Fruit fly (Drosophila melanogaster) whole organism, embryonic: ENCODE results near the gene Inx7.

Experiments used
- Abd-B ChIP-seq: fragments of 200-800 bp; sonication (Bioruptor generic); optimal IDR thresholded peaks from 2 replicates; lab custom pipeline; 2018; ENCODE audit warnings: missing biosample characterization, mild to moderate bottlenecking, missing genetic modification characterization, moderate library complexity
- CG10147 ChIP-seq: fragments of 200-800 bp; sonication (Bioruptor generic); optimal IDR thresholded peaks from 2 replicates; lab custom pipeline; 2019; ENCODE audit warnings: missing biosample characterization, mild to moderate bottlenecking, missing genetic modification characterization, moderate library complexity
- CG10979 ChIP-seq: fragments of 200-800 bp; sonication (Bioruptor generic); optimal IDR thresholded peaks from 2 replicates; lab custom pipeline; 2018; ENCODE audit warnings: missing biosample characterization, mild to moderate bottlenecking, missing genetic modification characterization, moderate library complexity
- CG11504 ChIP-seq: fragments of 200-800 bp; sonication (Bioruptor generic); optimal IDR thresholded peaks from 3 replicates; lab custom pipeline; 2019; ENCODE audit warnings: missing biosample characterization, mild to moderate bottlenecking, missing genetic modification characterization, moderate library complexity
- CG12299 ChIP-seq: fragments of 200-800 bp; sonication (Bioruptor generic); optimal IDR thresholded peaks from 2 replicates; lab custom pipeline; 2018; ENCODE audit warnings: missing biosample characterization, mild to moderate bottlenecking, missing genetic modification characterization
- CG15479 ChIP-seq: fragments of 200-800 bp; sonication (Bioruptor generic); optimal IDR thresholded peaks from 3 replicates; lab custom pipeline; 2019; ENCODE audit warnings: missing biosample characterization, mild to moderate bottlenecking, missing genetic modification characterization, moderate library complexity
- CG1603 ChIP-seq: fragments of 200-800 bp; sonication (Bioruptor generic); optimal IDR thresholded peaks from 2 replicates; lab custom pipeline; 2019; ENCODE audit warnings: missing biosample characterization, mild to moderate bottlenecking, missing genetic modification characterization, moderate library complexity
- CG17186 ChIP-seq: fragments of 200-800 bp; sonication (Bioruptor generic); optimal IDR thresholded peaks from 3 replicates; lab custom pipeline; 2017; ENCODE audit warnings: missing biosample characterization, missing genetic modification reagents, missing genetic modification characterization
- CG2199 ChIP-seq: fragments of 200-800 bp; sonication (Bioruptor generic); IDR thresholded peaks from 3 replicates; pipeline ENCODE4 v1.3.6; 2022; ENCODE audit warnings: missing biosample characterization, missing genetic modification characterization
- CG30403 ChIP-seq: fragments of 200-800 bp; sonication (Bioruptor generic); optimal IDR thresholded peaks from 3 replicates; lab custom pipeline; 2016; ENCODE audit warnings: missing biosample characterization, missing genetic modification characterization
- CG31224 ChIP-seq: fragments of 200-800 bp; sonication (Bioruptor generic); IDR thresholded peaks from 2 replicates; pipeline ENCODE4 v1.3.6; 2022; ENCODE audit warnings: missing biosample characterization, missing genetic modification characterization
- CG31388 ChIP-seq: fragments of 200-800 bp; sonication (Bioruptor generic); optimal IDR thresholded peaks from 2 replicates; lab custom pipeline; 2016; ENCODE audit warnings: missing biosample characterization, missing genetic modification characterization
- CG33557 ChIP-seq: fragments of 200-800 bp; sonication (Bioruptor generic); optimal IDR thresholded peaks from 2 replicates; lab custom pipeline; 2019; ENCODE audit warnings: missing biosample characterization, mild to moderate bottlenecking, missing genetic modification characterization, moderate library complexity
- CG34224 ChIP-seq: fragments of 200-800 bp; sonication (Bioruptor generic); IDR thresholded peaks from 3 replicates; pipeline ENCODE4 v1.3.6; 2022; ENCODE audit warnings: missing biosample characterization, missing genetic modification characterization; ENCODE audit not compliant: partially characterized antibody
- CG3838 ChIP-seq: fragments of 200-800 bp; sonication (Bioruptor generic); optimal IDR thresholded peaks from 3 replicates; lab custom pipeline; 2016; ENCODE audit warnings: missing biosample characterization, missing genetic modification characterization
- CG4360 ChIP-seq: fragments of 200-800 bp; sonication (Bioruptor generic); IDR thresholded peaks from 2 replicates; pipeline ENCODE4 v1.3.6; 2022; ENCODE audit warnings: missing biosample characterization, missing genetic modification characterization
- CG7271 ChIP-seq: fragments of 200-800 bp; sonication (Bioruptor generic); optimal IDR thresholded peaks from 2 replicates; lab custom pipeline; 2018; ENCODE audit warnings: missing biosample characterization, mild to moderate bottlenecking, missing genetic modification characterization, moderate library complexity
- CG7357 ChIP-seq: fragments of 200-800 bp; sonication (Bioruptor generic); IDR thresholded peaks from 3 replicates; pipeline ENCODE4 v1.3.6; 2022; ENCODE audit warnings: missing biosample characterization, missing genetic modification characterization
- CG7372 ChIP-seq: fragments of 200-800 bp; sonication (Bioruptor generic); IDR thresholded peaks from 2 replicates; pipeline ENCODE4 v1.3.6; 2022; ENCODE audit warnings: missing biosample characterization, missing genetic modification characterization
- CG7987 ChIP-seq: fragments of 200-800 bp; sonication (Bioruptor generic); optimal IDR thresholded peaks from 2 replicates; lab custom pipeline; 2018; ENCODE audit warnings: missing biosample characterization, mild to moderate bottlenecking, missing genetic modification characterization, moderate library complexity
- CG8281 ChIP-seq: fragments of 200-800 bp; sonication (Bioruptor generic); optimal IDR thresholded peaks from 2 replicates; lab custom pipeline; 2018; ENCODE audit warnings: missing biosample characterization, mild to moderate bottlenecking, missing genetic modification characterization, moderate library complexity
- CG9797 ChIP-seq: fragments of 200-800 bp; sonication (Bioruptor generic); optimal IDR thresholded peaks from 3 replicates; lab custom pipeline; 2018; ENCODE audit warnings: missing biosample characterization, mild to moderate bottlenecking, missing genetic modification characterization
- Drgx ChIP-seq: fragments of 200-800 bp; sonication (Bioruptor generic); IDR thresholded peaks from 2 replicates; pipeline ENCODE4 v1.3.6; 2022; ENCODE audit warnings: missing biosample characterization, missing genetic modification characterization
- HLH3B ChIP-seq: fragments of 200-800 bp; sonication (Bioruptor generic); IDR thresholded peaks from 2 replicates; pipeline ENCODE4 v1.3.6; 2022; ENCODE audit warnings: missing biosample characterization, missing genetic modification characterization
- Max ChIP-seq: fragments of 200-800 bp; sonication (Bioruptor generic); optimal IDR thresholded peaks from 2 replicates; lab custom pipeline; 2016; ENCODE audit warnings: missing biosample characterization, mild to moderate bottlenecking, missing genetic modification characterization
- TFAM ChIP-seq: fragments of 200-800 bp; sonication (Bioruptor generic); optimal IDR thresholded peaks from 2 replicates; lab custom pipeline; 2017; ENCODE audit warnings: missing biosample characterization, missing genetic modification characterization, inconsistent platforms
- Xrp1 ChIP-seq: fragments of 200-800 bp; sonication (Bioruptor generic); IDR thresholded peaks from 2 replicates; pipeline ENCODE4 v1.3.6; 2022; ENCODE audit warnings: missing biosample characterization, missing genetic modification characterization
- bcd ChIP-seq: fragments of 200-800 bp; sonication (Bioruptor generic); optimal IDR thresholded peaks from 2 replicates; lab custom pipeline; 2017; ENCODE audit warnings: missing biosample characterization, mild to moderate bottlenecking, missing genetic modification characterization
- br ChIP-seq: fragments of >200 bp; optimal IDR thresholded peaks from 2 replicates; lab custom pipeline; 2017
- bsh ChIP-seq, 2 experiments: fragments of 200-800 bp; sonication (Bioruptor generic); optimal IDR thresholded peaks; 2 replicates each; lab custom pipeline; 2017 to 2018; ENCODE audit warnings: mild to moderate bottlenecking in 2 of 2, missing biosample characterization in 2 of 2, missing genetic modification characterization in 2 of 2, moderate library complexity in 1 of 2
- cwo ChIP-seq: fragments of 200-800 bp; sonication (Bioruptor generic); optimal IDR thresholded peaks from 3 replicates; lab custom pipeline; 2017; ENCODE audit warnings: missing biosample characterization, missing genetic modification characterization, mild to moderate bottlenecking, moderate library complexity, missing genetic modification reagents
- exex ChIP-seq: fragments of 200-800 bp; sonication (Bioruptor generic); optimal IDR thresholded peaks from 4 replicates; lab custom pipeline; 2018; ENCODE audit warnings: missing biosample characterization, mild to moderate bottlenecking, missing genetic modification characterization, moderate library complexity
- gfzf ChIP-seq: fragments of 200-800 bp; sonication (Bioruptor generic); optimal IDR thresholded peaks from 2 replicates; lab custom pipeline; 2016; ENCODE audit warnings: missing biosample characterization, mild to moderate bottlenecking, missing genetic modification characterization, moderate library complexity
- grn ChIP-seq: fragments of 200-800 bp; sonication (Bioruptor generic); optimal IDR thresholded peaks from 3 replicates; lab custom pipeline; 2017; ENCODE audit warnings: missing biosample characterization, missing genetic modification characterization
- pho ChIP-seq: fragments of 200-800 bp; sonication (Bioruptor generic); optimal IDR thresholded peaks from 2 replicates; lab custom pipeline; 2016; ENCODE audit warnings: missing biosample characterization, missing genetic modification characterization
- prd ChIP-seq, 3 experiments: fragments of >200 bp in 2 of 3; fragments of 200-800 bp in 1 of 3; sonication (Bioruptor generic) in 1 of 3; optimal IDR thresholded peaks in 2 of 3; IDR thresholded peaks in 1 of 3; 2 replicates in 2 of 3; 3 replicates in 1 of 3; pipeline versions ENCODE4 v1.3.6 to Lab custom; 2017 to 2022; ENCODE audit warnings: missing biosample characterization in 1 of 3, missing genetic modification characterization in 1 of 3
- rib ChIP-seq: fragments of 200-800 bp; sonication (Bioruptor generic); IDR thresholded peaks from 2 replicates; pipeline ENCODE4 v1.3.6; 2022; ENCODE audit warnings: missing biosample characterization, missing genetic modification characterization
- salm ChIP-seq: fragments of 200-800 bp; sonication (Bioruptor generic); optimal IDR thresholded peaks from 2 replicates; lab custom pipeline; 2018; ENCODE audit warnings: missing biosample characterization, mild to moderate bottlenecking, missing genetic modification characterization
- schlank ChIP-seq: fragments of 200-800 bp; sonication (Bioruptor generic); optimal IDR thresholded peaks from 2 replicates; lab custom pipeline; 2018; ENCODE audit warnings: missing biosample characterization, mild to moderate bottlenecking, missing genetic modification characterization
- shn ChIP-seq: fragments of 200-800 bp; sonication (Bioruptor generic); optimal IDR thresholded peaks from 3 replicates; lab custom pipeline; 2016; ENCODE audit warnings: missing biosample characterization, missing genetic modification characterization
- sna ChIP-seq: fragments of 200-800 bp; sonication (Bioruptor generic); IDR thresholded peaks from 2 replicates; pipeline ENCODE4 v1.3.6; 2022; ENCODE audit warnings: missing biosample characterization, missing genetic modification characterization; ENCODE audit not compliant: partially characterized antibody
- sqz ChIP-seq: fragments of 200-800 bp; sonication (Bioruptor generic); optimal IDR thresholded peaks from 3 replicates; lab custom pipeline; 2018; ENCODE audit warnings: missing biosample characterization, mild to moderate bottlenecking, missing genetic modification characterization
- tap ChIP-seq: fragments of 200-800 bp; optimal IDR thresholded peaks from 3 replicates; lab custom pipeline; 2019; ENCODE audit warnings: missing biosample characterization, mild to moderate bottlenecking, missing genetic modification characterization, moderate library complexity
- usp ChIP-seq: fragments of >200 bp; optimal IDR thresholded peaks from 2 replicates; lab custom pipeline; 2017; ENCODE audit warnings: missing biosample characterization, missing genetic modification characterization
- zen2 ChIP-seq: fragments of 200-800 bp; sonication (Bioruptor generic); IDR thresholded peaks from 3 replicates; pipeline ENCODE4 v1.3.6; 2022; ENCODE audit warnings: missing biosample characterization, missing genetic modification characterization; ENCODE audit not compliant: partially characterized antibody

Inx7 gene

DNA sequence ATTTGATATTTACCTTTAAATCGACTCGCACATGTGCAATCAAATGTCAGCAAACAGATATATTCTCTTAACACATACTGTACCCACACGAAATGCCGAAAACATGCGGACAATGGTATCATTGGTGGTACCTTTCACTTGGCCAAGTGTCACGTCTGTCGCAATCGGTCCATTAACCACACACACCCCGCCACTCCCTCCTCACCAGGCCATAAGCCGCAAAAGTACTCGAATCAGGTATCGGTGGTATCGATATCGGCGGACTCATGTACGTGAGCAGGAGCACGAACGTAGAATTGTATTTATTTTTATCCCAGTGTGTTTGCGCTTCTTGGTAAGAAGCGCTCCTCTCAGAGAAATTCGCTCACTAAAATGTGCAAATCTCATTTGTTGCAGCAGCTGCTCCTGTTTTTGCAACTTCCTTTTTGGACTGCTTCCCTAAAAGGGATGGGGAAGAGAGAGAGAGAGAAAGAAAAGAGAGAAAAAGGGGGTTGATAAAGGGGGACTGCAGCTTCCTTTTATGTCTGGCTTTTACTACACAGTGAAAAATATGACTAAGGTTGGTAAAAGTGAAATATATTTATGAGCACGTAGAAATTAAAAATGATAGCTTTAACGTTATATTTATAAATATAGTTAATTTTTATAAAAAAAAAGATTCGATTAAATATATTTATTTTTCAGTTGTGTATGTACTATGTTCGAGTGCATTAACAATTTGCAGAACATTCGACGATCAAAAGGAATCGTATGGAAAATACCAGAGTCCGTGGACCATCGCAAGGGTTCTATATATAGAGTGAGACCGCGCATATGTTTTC is 9.7 kb downstream of the Inx7 start (continued):
- no peak for TF ChIP-seq CG3838 (GFP tag; lab: Kevin White, UChicago)
- TF ChIP-seq HLH3B: peak; percentile 28; the same call in 1 of the 2 replicates
- TF ChIP-seq Xrp1: peak; percentile 57; the same call in 1 of the 2 replicates
- peak; percentile 12 for TF ChIP-seq CG15479 (GFP tag; lab: Kevin White, UChicago)
- TF ChIP-seq CG30403 (GFP tag; lab: Kevin White, UChicago): peak; percentile 15
- peak in 1 of 2 experiments; percentile 42 for TF ChIP-seq bsh (GFP tag; optimal IDR thresholded peaks at IDR 0.05; lab: Kevin White, UChicago)
- TF ChIP-seq Drgx: peak; percentile 32; the same call in 1 of the 2 replicates
- TF ChIP-seq CG11504 (tag; lab: Kevin White, UChicago): peak; percentile 41
- peak; percentile 11; the same call in 1 of the 2 replicates for TF ChIP-seq rib (GFP tag; lab: Robert Waterston, UW)
- peak; percentile 3 for TF ChIP-seq bcd (GFP tag; lab: Kevin White, UChicago)
- no peak for TF ChIP-seq prd (optimal IDR thresholded peaks at IDR 0.05; lab: Kevin White, UChicago)
- peak; percentile 36; the same call in 2 of the 3 replicates for TF ChIP-seq prd (GFP tag; IDR thresholded peaks at IDR 0.05; lab: Robert Waterston, UW)
- no peak for TF ChIP-seq CG9797

DNA sequence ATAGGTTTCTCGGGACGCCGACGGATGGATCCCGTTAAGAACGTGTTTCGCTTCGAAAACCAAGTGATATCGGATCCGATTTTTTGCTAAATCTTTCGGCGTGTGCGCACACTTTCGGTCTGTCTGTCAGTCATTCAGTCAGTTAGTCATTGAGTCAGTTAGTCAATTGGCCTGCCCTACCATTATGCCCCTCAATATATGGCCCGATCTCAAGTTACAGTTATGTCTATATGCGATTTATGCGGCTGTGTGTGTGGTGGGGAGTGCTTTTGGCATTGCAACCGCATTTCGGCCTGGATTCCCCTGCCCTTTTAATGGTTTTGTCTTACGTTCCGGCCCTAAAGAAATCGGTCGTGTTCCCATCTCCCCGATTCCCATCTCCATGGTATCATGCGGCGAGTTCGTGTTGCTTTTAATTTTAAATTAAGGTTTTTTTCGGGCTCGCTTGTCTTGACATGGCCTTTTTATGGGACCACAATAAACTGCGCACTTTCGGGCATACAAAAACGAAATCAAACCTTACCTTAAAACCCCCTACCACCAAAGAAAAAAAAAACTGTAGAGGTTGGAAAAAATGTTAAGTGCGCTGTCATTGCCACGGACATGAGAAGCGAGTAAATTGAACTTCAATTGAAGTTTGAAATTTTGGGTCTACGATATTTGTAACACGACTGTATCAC is 10.6 kb downstream of the Inx7 start:
- TF ChIP-seq TFAM (GFP tag; lab: Kevin White, UChicago): no peak
- no peak for TF ChIP-seq CG31224 (GFP tag; lab: Robert Waterston, UW)
- TF ChIP-seq CG2199: no peak
- TF ChIP-seq sqz (GFP tag; lab: Kevin White, UChicago): peak; percentile 76
- no peak for TF ChIP-seq gfzf (GFP tag; lab: Kevin White, UChicago)
- TF ChIP-seq grn (GFP tag; lab: Kevin White, UChicago): peak; percentile 20
- peak; percentile 82 for TF ChIP-seq CG7987 (GFP tag; lab: Kevin White, UChicago)
- TF ChIP-seq CG8281: peak; percentile 87

DNA sequence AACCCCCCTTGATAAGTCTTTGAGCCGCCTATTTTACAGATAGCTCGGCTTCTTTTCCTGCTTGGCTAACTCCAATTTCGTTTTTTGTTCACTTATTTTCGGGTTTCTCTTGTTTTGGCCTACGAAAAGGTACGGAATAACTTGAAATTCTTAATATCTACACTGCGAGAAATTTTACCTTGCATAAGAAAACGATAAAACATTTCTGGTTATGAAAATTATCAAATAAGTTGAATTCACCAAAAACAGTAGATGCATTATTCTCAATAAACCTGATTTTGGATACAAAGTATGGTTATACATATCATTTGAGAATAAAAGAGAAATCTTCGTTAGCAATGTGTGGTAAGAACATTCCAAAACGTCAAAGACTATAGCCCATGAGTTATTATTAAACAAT is 11.4 kb downstream of the Inx7 start:
- TF ChIP-seq CG12299 (tag; lab: Kevin White, UChicago) (no peak), zen2 (GFP tag; lab: Robert Waterston, UW) (no peak), CG34224 (GFP tag; lab: Robert Waterston, UW) (no peak), tap (no peak), Max (GFP tag; lab: Kevin White, UChicago) (no peak), usp (GFP tag; lab: Kevin White, UChicago) (no peak), CG7372 (no peak), CG10147 (GFP tag; lab: Kevin White, UChicago) (peak; percentile 5), CG10979 (tag; lab: Kevin White, UChicago) (peak; percentile 59), sna (GFP tag; lab: Robert Waterston, UW) (no peak), CG7271 (tag; lab: Kevin White, UChicago) (no peak), CG31388 (GFP tag; lab: Kevin White, UChicago) (no peak), CG7357 (GFP tag; lab: Robert Waterston, UW) (no peak), CG4360 (GFP tag; lab: Robert Waterston, UW) (no peak), pho (GFP tag; lab: Kevin White, UChicago) (no peak), CG1603 (tag; lab: Kevin White, UChicago) (peak; percentile 52), shn (GFP tag; lab: Kevin White, UChicago) (no peak), br (lab: Kevin White, UChicago) (no peak), schlank (tag; lab: Kevin White, UChicago) (no peak), cwo (GFP tag; lab: Kevin White, UChicago) (no peak), CG17186 (no peak), Abd-B (peak; percentile 7), CG33557 (GFP tag; lab: Kevin White, UChicago) (peak; percentile 17), salm (tag; lab: Kevin White, UChicago) (no peak), CG30403 (GFP tag; lab: Kevin White, UChicago) (peak; percentile 29), exex (tag; lab: Kevin White, UChicago) (no peak)
